ENCODE assay signal across 3 worm cellular contexts in genomic region chrX:6201542-6201941, ce11.
TF ChIP-seq lines count a peak whose summit lies in the region.

No protein-coding gene starts in this region.

TF ChIP-seq in whole organism, L1 larva, 84 proteins besides CTCF, POLR2A, EP300 and RAD21 (continued from another document and continues in another):
- no peak for TF ChIP-seq F16B12.6 (tag; optimal IDR thresholded peaks at IDR 0.05; lab: Kevin White, UChicago)
- TF ChIP-seq egl-27 (tag; optimal IDR thresholded peaks at IDR 0.05; lab: Kevin White, UChicago): no peak
- no peak for TF ChIP-seq ceh-8 (GFP tag; optimal IDR thresholded peaks at IDR 0.05; lab: Kevin White, UChicago)
- TF ChIP-seq rnt-1 (tag; optimal IDR thresholded peaks at IDR 0.05; lab: Kevin White, UChicago): peak; percentile 9
- no peak for TF ChIP-seq isw-1 (GFP tag; IDR thresholded peaks at IDR 0.05; lab: Robert Waterston, UW)
- no peak for TF ChIP-seq snpc-4 (tag; optimal IDR thresholded peaks at IDR 0.05; lab: Kevin White, UChicago)
- TF ChIP-seq lin-15B (tag; optimal IDR thresholded peaks at IDR 0.05; lab: Kevin White, UChicago): no peak
- no peak for TF ChIP-seq fkh-8 (tag; optimal IDR thresholded peaks at IDR 0.05; lab: Kevin White, UChicago)
- TF ChIP-seq sptf-1 (tag; optimal IDR thresholded peaks at IDR 0.05; lab: Kevin White, UChicago): no peak
- peak; percentile 12 for TF ChIP-seq C16A3.4 (tag; optimal IDR thresholded peaks at IDR 0.05; lab: Kevin White, UChicago)
- TF ChIP-seq dpl-1 (GFP tag; optimal IDR thresholded peaks at IDR 0.05; lab: Kevin White, UChicago): no peak
- TF ChIP-seq nhr-20 (tag; optimal IDR thresholded peaks at IDR 0.05; lab: Kevin White, UChicago): peak; percentile 45
- no peak for TF ChIP-seq elt-2 (tag; optimal IDR thresholded peaks at IDR 0.05; lab: Kevin White, UChicago)
- no peak for TF ChIP-seq aha-1 (tag; optimal IDR thresholded peaks at IDR 0.05; lab: Kevin White, UChicago)
- TF ChIP-seq ztf-4 (tag; optimal IDR thresholded peaks at IDR 0.05; lab: Kevin White, UChicago): peak; percentile 30
- TF ChIP-seq mef-2 (tag; optimal IDR thresholded peaks at IDR 0.05; lab: Kevin White, UChicago): no peak
- no peak for TF ChIP-seq fos-1 (tag; optimal IDR thresholded peaks at IDR 0.05; lab: Kevin White, UChicago)
- no peak for TF ChIP-seq ztf-11 (tag; optimal IDR thresholded peaks at IDR 0.05; lab: Kevin White, UChicago)
- TF ChIP-seq skn-1 (tag; optimal IDR thresholded peaks at IDR 0.05; lab: Kevin White, UChicago): no peak
- TF ChIP-seq unc-98 (GFP tag; IDR thresholded peaks at IDR 0.05; lab: Robert Waterston, UW): no peak
- no peak for TF ChIP-seq ceh-90 (tag; optimal IDR thresholded peaks at IDR 0.05; lab: Kevin White, UChicago)
- no peak for TF ChIP-seq swsn-7 (tag; optimal IDR thresholded peaks at IDR 0.05; lab: Kevin White, UChicago)
- peak; percentile 57 for TF ChIP-seq snu-23 (GFP tag; optimal IDR thresholded peaks at IDR 0.05; lab: Kevin White, UChicago)
- TF ChIP-seq nhr-11 (tag; optimal IDR thresholded peaks at IDR 0.05; lab: Kevin White, UChicago): no peak
- TF ChIP-seq nhr-77 (tag; optimal IDR thresholded peaks at IDR 0.05; lab: Kevin White, UChicago): no peak
- peak in 1 of 2 experiments; percentile 58 for TF ChIP-seq lin-35 (GFP tag; optimal IDR thresholded peaks at IDR 0.05; lab: Kevin White, UChicago)
- TF ChIP-seq aly-2 (tag; optimal IDR thresholded peaks at IDR 0.05; lab: Kevin White, UChicago): no peak
- TF ChIP-seq nhr-76 (tag; optimal IDR thresholded peaks at IDR 0.05; lab: Kevin White, UChicago): no peak
- no peak for TF ChIP-seq ama-1 (optimal IDR thresholded peaks at IDR 0.05; lab: Kevin White, UChicago)
- no peak for TF ChIP-seq hlh-4 (tag; optimal IDR thresholded peaks at IDR 0.05; lab: Kevin White, UChicago)
- TF ChIP-seq pax-3 (tag; optimal IDR thresholded peaks at IDR 0.05; lab: Kevin White, UChicago): no peak
- no peak for TF ChIP-seq nhr-237 (tag; optimal IDR thresholded peaks at IDR 0.05; lab: Kevin White, UChicago)
- TF ChIP-seq tbx-2 (tag; optimal IDR thresholded peaks at IDR 0.05; lab: Kevin White, UChicago): peak; percentile 17
- no peak for TF ChIP-seq pqm-1 (tag; optimal IDR thresholded peaks at IDR 0.05; lab: Kevin White, UChicago)
- peak; percentile 36 for TF ChIP-seq nhr-47 (tag; optimal IDR thresholded peaks at IDR 0.05; lab: Kevin White, UChicago)
- no peak for TF ChIP-seq irx-1 (tag; optimal IDR thresholded peaks at IDR 0.05; lab: Kevin White, UChicago)
- TF ChIP-seq unc-30 (tag; optimal IDR thresholded peaks at IDR 0.05; lab: Kevin White, UChicago): no peak
- peak; percentile 83 for TF ChIP-seq blmp-1 (tag; optimal IDR thresholded peaks at IDR 0.05; lab: Kevin White, UChicago)
- TF ChIP-seq unc-62 (GFP tag; optimal IDR thresholded peaks at IDR 0.05; lab: Kevin White, UChicago): no peak
- no peak for TF ChIP-seq nhr-84 (tag; optimal IDR thresholded peaks at IDR 0.05; lab: Kevin White, UChicago)
- TF ChIP-seq egl-13 (tag; optimal IDR thresholded peaks at IDR 0.05; lab: Kevin White, UChicago): no peak
- no peak for TF ChIP-seq dsc-1 (tag; optimal IDR thresholded peaks at IDR 0.05; lab: Kevin White, UChicago)
- TF ChIP-seq pag-3 (tag; optimal IDR thresholded peaks at IDR 0.05; lab: Kevin White, UChicago; ENCODE audit: borderline replicate concordance, insufficient read depth): no peak
- no peak for TF ChIP-seq zip-4 (GFP tag; optimal IDR thresholded peaks at IDR 0.05; lab: Kevin White, UChicago)
- peak; percentile 17 for TF ChIP-seq mep-1 (tag; optimal IDR thresholded peaks at IDR 0.05; lab: Kevin White, UChicago)
- no peak for TF ChIP-seq nhr-28 (tag; optimal IDR thresholded peaks at IDR 0.05; lab: Kevin White, UChicago)

TF ChIP-seq in whole organism, L2 larva, 48 proteins besides CTCF, POLR2A, EP300 and RAD21 (continued from another document):
- TF ChIP-seq ceh-16 (tag; optimal IDR thresholded peaks at IDR 0.05; lab: Kevin White, UChicago) (no peak), elt-3 (tag; optimal IDR thresholded peaks at IDR 0.05; lab: Kevin White, UChicago) (no peak), lin-11 (tag; optimal IDR thresholded peaks at IDR 0.05; lab: Kevin White, UChicago) (no peak), lsy-2 (tag; optimal IDR thresholded peaks at IDR 0.05; lab: Kevin White, UChicago) (peak in 1 of 2 experiments; percentile 57), R02D3.7 (tag; optimal IDR thresholded peaks at IDR 0.05; lab: Kevin White, UChicago) (no peak), gmeb-1 (tag; optimal IDR thresholded peaks at IDR 0.05; lab: Kevin White, UChicago) (no peak), fos-1 (tag; optimal IDR thresholded peaks at IDR 0.05; lab: Kevin White, UChicago) (peak; percentile 32), crh-2 (tag; optimal IDR thresholded peaks at IDR 0.05; lab: Kevin White, UChicago) (peak; percentile 1), unc-62 (GFP tag; optimal IDR thresholded peaks at IDR 0.05; lab: Kevin White, UChicago) (no peak), Y55F3AM.14 (GFP tag; optimal IDR thresholded peaks at IDR 0.05; lab: Kevin White, UChicago) (no peak), blmp-1 (tag; optimal IDR thresholded peaks at IDR 0.05; lab: Kevin White, UChicago; ENCODE audit: insufficient read depth) (peak; percentile 57), nhr-25 (tag; optimal IDR thresholded peaks at IDR 0.05; lab: Kevin White, UChicago) (peak; percentile 56), lin-13 (GFP tag; optimal IDR thresholded peaks at IDR 0.05; lab: Kevin White, UChicago) (no peak), unc-55 (GFP tag; optimal IDR thresholded peaks at IDR 0.05; lab: Kevin White, UChicago) (no peak), ztf-11 (tag; optimal IDR thresholded peaks at IDR 0.05; lab: Kevin White, UChicago) (no peak), ztf-4 (tag; optimal IDR thresholded peaks at IDR 0.05; lab: Kevin White, UChicago) (no peak), ztf-1 (GFP tag; conservative IDR thresholded peaks at IDR 0.05; lab: Robert Waterston, UW) (no peak), skn-1 (tag; optimal IDR thresholded peaks at IDR 0.05; lab: Kevin White, UChicago) (no peak), dmd-4 (tag; optimal IDR thresholded peaks at IDR 0.05; lab: Kevin White, UChicago) (no peak), lin-39 (tag; optimal IDR thresholded peaks at IDR 0.05; lab: Kevin White, UChicago) (no peak), nhr-21 (tag; optimal IDR thresholded peaks at IDR 0.05; lab: Kevin White, UChicago) (peak; percentile 80), sem-4 (tag; optimal IDR thresholded peaks at IDR 0.05; lab: Kevin White, UChicago) (no peak), alr-1 (tag; optimal IDR thresholded peaks at IDR 0.05; lab: Kevin White, UChicago) (no peak), sma-3 (GFP tag; optimal IDR thresholded peaks at IDR 0.05; lab: Kevin White, UChicago) (peak; percentile 79), nhr-129 (tag; optimal IDR thresholded peaks at IDR 0.05; lab: Kevin White, UChicago) (peak; percentile 56), nhr-10 (tag; optimal IDR thresholded peaks at IDR 0.05; lab: Kevin White, UChicago) (no peak), ZK546.5 (tag; optimal IDR thresholded peaks at IDR 0.05; lab: Kevin White, UChicago) (no peak), nhr-11 (tag; optimal IDR thresholded peaks at IDR 0.05; lab: Kevin White, UChicago) (no peak), nhr-77 (tag; optimal IDR thresholded peaks at IDR 0.05; lab: Kevin White, UChicago) (no peak)

TF ChIP-seq in whole organism, young adult, 124 proteins besides CTCF, POLR2A, EP300 and RAD21 (continued from another document):
- TF ChIP-seq athp-1 (tag; optimal IDR thresholded peaks at IDR 0.05; lab: Kevin White, UChicago): no peak
- TF ChIP-seq mel-28 (tag; optimal IDR thresholded peaks at IDR 0.05; lab: Kevin White, UChicago; ENCODE audit: borderline replicate concordance): no peak
